Worm (Caenorhabditis elegans) whole organism, late embryonic: ENCODE results near the gene ZC155.4.

Experiments used
- C08G9.2 ChIP-seq: sonication (generic microtip); optimal IDR thresholded peaks from 2 replicates; lab custom pipeline; 2016; ENCODE audit warnings: mild to moderate bottlenecking, missing genetic modification characterization, moderate library complexity, missing compliant biosample characterization
- F13H6.1 ChIP-seq: sonication (generic microtip); optimal IDR thresholded peaks from 2 replicates; lab custom pipeline; 2016; ENCODE audit warnings: missing genetic modification characterization, missing compliant biosample characterization
- K09A11.1 ChIP-seq: sonication (generic microtip); optimal IDR thresholded peaks from 2 replicates; lab custom pipeline; 2017; ENCODE audit warnings: antibody characterized with exemption, mild to moderate bottlenecking, missing genetic modification characterization, missing compliant biosample characterization; ENCODE audit not compliant: insufficient read depth
- Y22D7AL.16 ChIP-seq: sonication (generic microtip); optimal IDR thresholded peaks from 2 replicates; lab custom pipeline; 2016; ENCODE audit warnings: missing genetic modification characterization, missing compliant biosample characterization
- ahr-1 ChIP-seq: sonication (generic microtip); optimal IDR thresholded peaks from 2 replicates; lab custom pipeline; 2016; ENCODE audit warnings: missing genetic modification characterization, missing compliant biosample characterization
- ama-1 ChIP-seq: fragments of 150-350 bp; optimal IDR thresholded peaks from 2 replicates; lab custom pipeline; 2014
- ceh-2 ChIP-seq: sonication (generic microtip); optimal IDR thresholded peaks from 2 replicates; lab custom pipeline; 2016; ENCODE audit warnings: missing genotype, missing genetic modification characterization, missing compliant biosample characterization
- ceh-22 ChIP-seq: sonication (generic microtip); optimal IDR thresholded peaks from 2 replicates; lab custom pipeline; 2017; ENCODE audit warnings: missing biosample characterization, missing genetic modification characterization
- ceh-24 ChIP-seq: sonication (generic microtip); optimal IDR thresholded peaks from 2 replicates; lab custom pipeline; 2016; ENCODE audit warnings: mild to moderate bottlenecking, missing genetic modification characterization, missing compliant biosample characterization
- ceh-31 ChIP-seq: sonication (generic microtip); optimal IDR thresholded peaks from 2 replicates; lab custom pipeline; 2016; ENCODE audit warnings: missing genetic modification characterization, missing compliant biosample characterization
- ceh-34 ChIP-seq: sonication (generic microtip); optimal IDR thresholded peaks from 2 replicates; lab custom pipeline; 2016; ENCODE audit warnings: mild to moderate bottlenecking, missing genetic modification characterization, missing compliant biosample characterization
- ceh-45 ChIP-seq: fragments of 200-800 bp; sonication (Bioruptor generic); IDR thresholded peaks from 2 replicates; pipeline ENCODE4 v1.3.6; 2022; ENCODE audit warnings: missing genetic modification reagents, missing genetic modification characterization, missing compliant biosample characterization
- ceh-48 ChIP-seq: sonication (generic microtip); optimal IDR thresholded peaks from 2 replicates; lab custom pipeline; 2016; ENCODE audit warnings: missing genetic modification characterization, inconsistent platforms, missing compliant biosample characterization
- che-1 ChIP-seq: sonication (generic microtip); optimal IDR thresholded peaks from 2 replicates; lab custom pipeline; 2016; ENCODE audit warnings: mild to moderate bottlenecking, missing genetic modification characterization, missing compliant biosample characterization
- dmd-4 ChIP-seq: sonication (generic microtip); optimal IDR thresholded peaks from 2 replicates; lab custom pipeline; 2016; ENCODE audit warnings: borderline replicate concordance, missing genetic modification characterization, missing compliant biosample characterization
- dve-1 ChIP-seq: sonication (generic microtip); optimal IDR thresholded peaks from 2 replicates; lab custom pipeline; 2017; ENCODE audit warnings: antibody characterized with exemption, mild to moderate bottlenecking, missing genetic modification characterization, missing compliant biosample characterization
- elt-2 ChIP-seq: sonication (generic microtip); optimal IDR thresholded peaks from 2 replicates; lab custom pipeline; 2016; ENCODE audit warnings: missing genetic modification reagents, missing genetic modification characterization, missing compliant biosample characterization
- elt-4 ChIP-seq: sonication (generic microtip); optimal IDR thresholded peaks from 2 replicates; lab custom pipeline; 2016; ENCODE audit warnings: missing genetic modification characterization, missing compliant biosample characterization
- fax-1 ChIP-seq: sonication (generic microtip); optimal IDR thresholded peaks from 2 replicates; lab custom pipeline; 2016; ENCODE audit warnings: missing genotype, missing genetic modification characterization, missing compliant biosample characterization
- fkh-10 ChIP-seq: fragments of 150-350 bp; optimal IDR thresholded peaks from 2 replicates; lab custom pipeline; 2014; ENCODE audit warnings: missing biosample characterization, missing genetic modification reagents, missing genetic modification characterization
- hlh-13 ChIP-seq: fragments of 200-800 bp; sonication (Bioruptor generic); optimal IDR thresholded peaks from 2 replicates; lab custom pipeline; 2018; ENCODE audit warnings: mild to moderate bottlenecking, missing genetic modification characterization, missing compliant biosample characterization
- hlh-15 ChIP-seq: sonication (generic microtip); optimal IDR thresholded peaks from 2 replicates; lab custom pipeline; 2016; ENCODE audit warnings: missing genetic modification characterization, missing compliant biosample characterization
- hlh-30 ChIP-seq: sonication (generic microtip); optimal IDR thresholded peaks from 2 replicates; lab custom pipeline; 2017; ENCODE audit warnings: antibody characterized with exemption, missing genetic modification characterization, missing compliant biosample characterization; ENCODE audit not compliant: insufficient read depth
- hlh-6 ChIP-seq: sonication (generic microtip); optimal IDR thresholded peaks from 2 replicates; lab custom pipeline; 2016; ENCODE audit warnings: missing genotype, missing genetic modification characterization, missing compliant biosample characterization
- madf-2 ChIP-seq: sonication (generic microtip); optimal IDR thresholded peaks from 2 replicates; lab custom pipeline; 2017; ENCODE audit warnings: missing genetic modification characterization, missing compliant biosample characterization
- mec-3 ChIP-seq: sonication (generic microtip); optimal IDR thresholded peaks from 2 replicates; lab custom pipeline; 2016; ENCODE audit warnings: borderline replicate concordance, missing genetic modification characterization, missing compliant biosample characterization
- nfya-1 ChIP-seq: sonication (generic microtip); optimal IDR thresholded peaks from 2 replicates; lab custom pipeline; 2017; ENCODE audit warnings: missing genetic modification characterization, mild to moderate bottlenecking, missing compliant biosample characterization, antibody characterized with exemption, moderate library complexity
- npax-4 ChIP-seq: sonication (generic microtip); optimal IDR thresholded peaks from 2 replicates; lab custom pipeline; 2016; ENCODE audit warnings: missing genetic modification characterization, missing compliant biosample characterization
- pag-3 ChIP-seq: sonication (generic microtip); optimal IDR thresholded peaks from 2 replicates; lab custom pipeline; 2016; ENCODE audit warnings: missing compliant biosample characterization, missing genetic modification characterization, borderline replicate concordance
- pat-9 ChIP-seq: fragments of 200-800 bp; sonication (Bioruptor generic); optimal IDR thresholded peaks from 2 replicates; lab custom pipeline; 2018; ENCODE audit warnings: mild to moderate bottlenecking, missing genetic modification characterization, moderate library complexity, missing compliant biosample characterization
- pax-1 ChIP-seq: fragments of 150-350 bp; optimal IDR thresholded peaks from 2 replicates; lab custom pipeline; 2014; ENCODE audit warnings: missing biosample characterization, missing genetic modification characterization
- pha-2 ChIP-seq: sonication (generic microtip); optimal IDR thresholded peaks from 2 replicates; lab custom pipeline; 2017; ENCODE audit warnings: mild to moderate bottlenecking, missing genetic modification characterization, missing compliant biosample characterization
- pha-4 ChIP-seq: fragments of 150-350 bp; optimal IDR thresholded peaks from 2 replicates; lab custom pipeline; 2018; ENCODE audit warnings: missing biosample characterization, missing genetic modification reagents, missing genetic modification characterization
- pqm-1 ChIP-seq: sonication (generic microtip); optimal IDR thresholded peaks from 2 replicates; lab custom pipeline; 2016; ENCODE audit warnings: missing genetic modification characterization, missing compliant biosample characterization
- pros-1 ChIP-seq: fragments of 150-350 bp; optimal IDR thresholded peaks from 2 replicates; lab custom pipeline; 2014; ENCODE audit warnings: missing biosample characterization, missing genetic modification reagents, missing genetic modification characterization
- sox-4 ChIP-seq: sonication (generic microtip); optimal IDR thresholded peaks from 2 replicates; lab custom pipeline; 2017; ENCODE audit warnings: mild to moderate bottlenecking, missing genetic modification characterization, inconsistent platforms, missing compliant biosample characterization
- tbx-7 ChIP-seq: sonication (generic microtip); optimal IDR thresholded peaks from 2 replicates; lab custom pipeline; 2016; ENCODE audit warnings: missing genotype, missing genetic modification characterization, missing compliant biosample characterization
- unc-3 ChIP-seq, 2 experiments: fragments of 200-800 bp in 1 of 2; sonication (Bioruptor generic) in 1 of 2; sonication (generic microtip) in 1 of 2; conservative IDR thresholded peaks in 1 of 2; optimal IDR thresholded peaks in 1 of 2; 2 replicates each; pipeline versions ENCODE4 v1.3.6 to Lab custom; 2016 to 2022; ENCODE audit warnings: missing compliant biosample characterization in 2 of 2, missing genetic modification characterization in 2 of 2, missing genetic modification reagents in 1 of 2
- unc-42 ChIP-seq: sonication (generic microtip); optimal IDR thresholded peaks from 2 replicates; lab custom pipeline; 2016; ENCODE audit warnings: missing genotype, missing genetic modification characterization, missing compliant biosample characterization
- unc-55 ChIP-seq: sonication (generic microtip); optimal IDR thresholded peaks from 2 replicates; lab custom pipeline; 2017; ENCODE audit warnings: missing biosample characterization, missing genetic modification reagents, missing genetic modification characterization

Gene ZC155.4

ce11 chrIII:5244539-5244938 lies 29.3 kb upstream of the ZC155.4 start, which contains the start of gene cnd-1:
TSS of gene cnd-1 (minus strand) at chrIII:5244639.
- TF ChIP-seq fkh-10 (GFP tag; lab: Kevin White, UChicago) = no peak
- no peak for TF ChIP-seq dmd-4 (tag; lab: Kevin White, UChicago)
- TF ChIP-seq mec-3 (tag; lab: Kevin White, UChicago) = no peak
- no peak for TF ChIP-seq hlh-6 (tag; lab: Kevin White, UChicago)
- no peak for TF ChIP-seq ceh-34 (tag; lab: Kevin White, UChicago)
- TF ChIP-seq sox-4 (tag; lab: Kevin White, UChicago) = no peak
- TF ChIP-seq ceh-31 (tag; lab: Kevin White, UChicago) = no peak
- no peak for TF ChIP-seq K09A11.1 (tag; lab: Kevin White, UChicago)
- no peak for TF ChIP-seq hlh-30
- TF ChIP-seq ceh-2 (tag; lab: Kevin White, UChicago) = no peak
- TF ChIP-seq pha-2 (tag; lab: Kevin White, UChicago) = no peak
- TF ChIP-seq ahr-1 (tag; lab: Kevin White, UChicago) = no peak
- no peak for TF ChIP-seq ceh-22 (tag; lab: Kevin White, UChicago)
- TF ChIP-seq elt-2 (tag; lab: Kevin White, UChicago) = no peak
- no peak for TF ChIP-seq unc-3 (GFP tag; conservative IDR thresholded peaks at IDR 0.05; lab: Robert Waterston, UW)
- TF ChIP-seq unc-3 (tag; optimal IDR thresholded peaks at IDR 0.05; lab: Kevin White, UChicago) = no peak
- TF ChIP-seq pros-1 (tag; lab: Kevin White, UChicago) = no peak
- TF ChIP-seq fax-1 (tag; lab: Kevin White, UChicago) = no peak

DNA sequence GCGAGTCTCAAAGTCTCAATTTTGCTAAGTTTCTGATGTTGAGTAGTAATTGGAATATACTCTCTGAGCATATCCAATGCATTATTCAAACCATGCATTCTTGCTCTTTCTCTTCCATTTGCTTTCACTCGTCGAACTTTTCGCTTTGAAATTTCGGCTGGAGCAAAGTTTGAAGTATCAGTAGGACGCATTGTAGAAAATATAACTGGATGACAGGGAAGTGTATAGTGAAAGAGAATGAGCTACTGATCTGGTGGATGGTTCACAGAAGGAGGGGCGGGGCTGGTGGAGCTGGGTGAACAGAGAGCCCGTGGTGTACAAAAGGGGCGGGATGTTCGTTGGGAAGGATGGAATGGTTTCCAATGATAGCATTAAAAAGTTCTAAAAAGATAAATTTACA lies 26.6 kb upstream of the ZC155.4 start:
- TF ChIP-seq elt-4 = no peak
- no peak for TF ChIP-seq pax-1 (tag; lab: Kevin White, UChicago)
- no peak for TF ChIP-seq hlh-30
- no peak for TF ChIP-seq madf-2 (tag; lab: Kevin White, UChicago)
- no peak for TF ChIP-seq ama-1 (lab: Kevin White, UChicago)
- TF ChIP-seq pros-1 (tag; lab: Kevin White, UChicago) = no peak
- no peak for TF ChIP-seq pat-9
- no peak for TF ChIP-seq pha-2 (tag; lab: Kevin White, UChicago)
- no peak for TF ChIP-seq unc-42 (tag; lab: Kevin White, UChicago)
- no peak for TF ChIP-seq F13H6.1 (tag; lab: Kevin White, UChicago)
- no peak for TF ChIP-seq hlh-15
- TF ChIP-seq npax-4 (tag; lab: Kevin White, UChicago) = no peak
- TF ChIP-seq unc-55 (GFP tag; lab: Kevin White, UChicago) = no peak
- no peak for TF ChIP-seq pqm-1
- no peak for TF ChIP-seq ceh-24 (tag; lab: Kevin White, UChicago)
- TF ChIP-seq tbx-7 (tag; lab: Kevin White, UChicago) = no peak
- no peak for TF ChIP-seq Y22D7AL.16 (tag; lab: Kevin White, UChicago)
- no peak for TF ChIP-seq ceh-48
- TF ChIP-seq C08G9.2 (tag; lab: Kevin White, UChicago) = no peak

ce11 chrIII:5236104-5236503 lies 20.8 kb upstream of the ZC155.4 start, which contains the start of gene prx-10:
TSS of gene prx-10 (plus strand) at chrIII:5236404.
- TF ChIP-seq mec-3 (tag; lab: Kevin White, UChicago) = no peak
- TF ChIP-seq F13H6.1 (tag; lab: Kevin White, UChicago) = no peak
- TF ChIP-seq, all 69 proteins: peak for 0

DNA sequence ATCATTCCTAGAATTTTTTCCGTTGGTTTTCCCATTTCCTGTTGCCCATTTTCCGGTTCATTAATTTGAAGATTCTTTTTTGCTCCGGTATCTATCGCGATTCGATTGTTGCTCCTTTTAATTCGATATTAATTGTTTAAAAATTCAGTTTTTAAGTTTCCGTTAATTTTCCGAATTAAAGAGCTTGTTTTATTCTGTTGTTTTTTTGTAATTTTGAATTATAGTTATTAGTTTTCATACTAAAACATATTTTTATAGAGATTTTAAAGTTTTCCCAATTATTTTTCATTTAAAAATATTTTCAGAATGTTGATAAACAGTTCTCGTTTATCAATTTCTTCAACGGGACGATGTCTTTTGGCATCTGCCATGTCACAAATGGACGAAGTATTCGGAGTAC lies 19.0 kb upstream of the ZC155.4 start, which contains the start of gene mrps-26:
TSS of gene mrps-26 (plus strand) at position 301 of the 400 bp plus-strand sequence.
- no peak for TF ChIP-seq unc-55 (GFP tag; lab: Kevin White, UChicago)
- no peak for TF ChIP-seq dmd-4 (tag; lab: Kevin White, UChicago)
- TF ChIP-seq pax-1 (tag; lab: Kevin White, UChicago) = no peak
- TF ChIP-seq dve-1 = no peak
- TF ChIP-seq hlh-13 (GFP tag; lab: Kevin White, UChicago) = no peak
- no peak for TF ChIP-seq nfya-1 (tag; lab: Kevin White, UChicago)
- TF ChIP-seq ceh-48 = no peak
- TF ChIP-seq pha-4 = no peak
- no peak for TF ChIP-seq unc-42 (tag; lab: Kevin White, UChicago)
- no peak for TF ChIP-seq ceh-24 (tag; lab: Kevin White, UChicago)
- no peak for TF ChIP-seq ceh-45 (GFP tag; lab: Robert Waterston, UW)
- TF ChIP-seq che-1 (tag; lab: Kevin White, UChicago) = no peak
- TF ChIP-seq pag-3 = no peak
- TF ChIP-seq ceh-34 (tag; lab: Kevin White, UChicago) = no peak
